Worm (Caenorhabditis elegans) whole organism, L4/young adult: ENCODE results near the gene pie-1.

ENCODE experiments used
- dao-5 ChIP-seq: sonication (generic microtip); optimal IDR thresholded peaks from 2 replicates; lab custom pipeline; 2016; ENCODE audit warnings: missing genotype, missing genetic modification characterization, moderate library complexity, missing compliant biosample characterization
- him-1 ChIP-seq: sonication (generic microtip); optimal IDR thresholded peaks from 2 replicates; lab custom pipeline; 2016; ENCODE audit warnings: missing genotype, missing genetic modification reagents, missing genetic modification characterization, missing compliant biosample characterization

DNA sequence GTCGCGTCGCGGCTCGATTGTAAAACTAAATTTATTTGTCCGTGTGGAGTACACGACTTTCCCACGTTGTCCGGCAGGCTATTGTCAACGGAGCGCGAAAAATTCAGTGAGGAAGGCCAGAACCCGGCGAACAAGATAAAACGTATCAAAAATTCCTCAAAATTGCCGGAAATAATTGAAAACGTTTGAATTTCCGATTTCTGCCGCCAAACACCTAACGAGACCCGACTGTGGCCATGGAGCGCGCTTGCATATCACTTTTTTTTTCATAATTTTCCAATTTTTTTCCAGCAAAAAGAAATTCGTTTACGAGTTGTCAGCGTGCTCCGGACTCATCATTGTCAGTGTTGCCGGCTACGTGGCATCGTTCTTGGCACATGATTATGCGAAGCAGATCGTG is 28.2 kb upstream of the pie-1 start:
- no peak for TF ChIP-seq dao-5 (tag; lab: Kevin White, UChicago)
- no peak for TF ChIP-seq him-1
